Worm (Caenorhabditis elegans) whole organism, L4 larva: ENCODE data around the gene ZK813.3.

Experiments used
- attf-4 ChIP-seq: sonication (generic microtip); optimal IDR thresholded peaks from 3 replicates; lab custom pipeline; 2017; ENCODE audit warnings: missing biosample characterization, missing genetic modification characterization
- duxl-1 ChIP-seq: sonication (generic microtip); optimal IDR thresholded peaks from 2 replicates; lab custom pipeline; 2016; ENCODE audit warnings: mild to moderate bottlenecking, missing genetic modification characterization, moderate library complexity, missing compliant biosample characterization; ENCODE audit not compliant: poor library complexity
- egl-27 ChIP-seq: sonication (generic microtip); optimal IDR thresholded peaks from 3 replicates; lab custom pipeline; 2017; ENCODE audit warnings: missing biosample characterization, missing genetic modification reagents, missing genetic modification characterization
- hif-1 ChIP-seq, 2 experiments: sonication (generic microtip); optimal IDR thresholded peaks; 2 replicates each; lab custom pipeline; 2016 to 2017; ENCODE audit warnings: missing compliant biosample characterization in 2 of 2, missing genetic modification characterization in 2 of 2, missing genetic modification reagents in 2 of 2, missing genotype in 2 of 2, mild to moderate bottlenecking in 1 of 2
- unc-62 ChIP-seq, 3 experiments: fragments of 150-350 bp in 1 of 3; sonication (generic microtip); optimal IDR thresholded peaks in 2 of 3; peaks in 1 of 3; 1 replicate in 1 of 3; 2 replicates in 2 of 3; lab custom pipeline; 2014 to 2017; ENCODE audit warnings: missing biosample characterization in 3 of 3, missing genetic modification characterization in 3 of 3, missing genetic modification reagents in 3 of 3, missing genotype in 1 of 3
- zip-2 ChIP-seq: fragments of 150-350 bp; optimal IDR thresholded peaks from 2 replicates; lab custom pipeline; 2014; ENCODE audit warnings: missing biosample characterization, missing genetic modification characterization
- ztf-7 ChIP-seq: fragments of 150-350 bp; optimal IDR thresholded peaks from 2 replicates; lab custom pipeline; 2014; ENCODE audit warnings: missing biosample characterization, missing genetic modification characterization

The ZK813.3 gene

DNA sequence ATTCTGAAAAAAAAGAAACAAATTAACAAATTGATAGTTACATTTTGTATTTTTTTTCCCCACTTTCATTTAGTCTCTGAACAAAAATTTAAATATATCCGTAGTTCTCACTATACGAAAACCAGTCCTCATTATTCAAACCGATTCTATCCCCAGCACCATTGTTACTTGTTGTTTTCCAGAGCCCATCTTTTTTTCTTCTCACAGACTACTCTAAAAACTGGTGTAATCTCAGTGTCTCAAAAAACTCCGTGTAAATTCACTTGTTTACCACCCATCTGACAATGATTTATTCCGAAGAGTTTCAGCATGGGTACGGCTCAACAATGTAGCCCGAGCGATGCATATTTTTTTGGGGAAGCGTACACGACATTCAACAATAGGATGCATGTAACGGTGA is 47.4 kb downstream of the ZK813.3 start, which contains the start of gene C12D12.3:
Gene C12D12.3 (plus strand): TSS at position 301 of the 400 bp plus-strand sequence.
- TF ChIP-seq hif-1 (tag; optimal IDR thresholded peaks at IDR 0.05; lab: Kevin White, UChicago) (no peak), attf-4 (tag; lab: Kevin White, UChicago) (no peak), duxl-1 (no peak), egl-27 (tag; lab: Kevin White, UChicago) (no peak), unc-62 (GFP tag; optimal IDR thresholded peaks at IDR 0.05 in 1 of 2; lab: Kevin White, UChicago) (peak in 1 of 2 experiments; percentile 58), unc-62 (tag; optimal IDR thresholded peaks at IDR 0.05; lab: Kevin White, UChicago) (no peak), ztf-7 (tag; lab: Kevin White, UChicago) (no peak), zip-2 (tag; lab: Kevin White, UChicago) (no peak)
